Worm (Caenorhabditis elegans) whole organism, mixed stage, embryonic: ENCODE data around the gene C34B4.5.

Experiments used
- M03D4.4 ChIP-seq: sonication (generic microtip); optimal IDR thresholded peaks from 2 replicates; lab custom pipeline; 2017; ENCODE audit warnings: mild to moderate bottlenecking, missing genetic modification characterization, missing compliant biosample characterization
- bed-3 ChIP-seq: fragments of 200-800 bp; sonication (Bioruptor generic); optimal IDR thresholded peaks from 3 replicates; lab custom pipeline; 2018; ENCODE audit warnings: mild to moderate bottlenecking, missing genetic modification characterization, moderate library complexity, missing compliant biosample characterization
- blmp-1 ChIP-seq: fragments of 150-350 bp; optimal IDR thresholded peaks from 2 replicates; lab custom pipeline; 2014; ENCODE audit warnings: missing biosample characterization, missing genetic modification characterization
- ceh-39 ChIP-seq: fragments of 150-350 bp; optimal IDR thresholded peaks from 2 replicates; lab custom pipeline; 2014; ENCODE audit warnings: missing biosample characterization, missing genetic modification characterization
- ceh-43 ChIP-seq: fragments of 200-800 bp; sonication (Bioruptor generic); optimal IDR thresholded peaks from 2 replicates; lab custom pipeline; 2018; ENCODE audit warnings: mild to moderate bottlenecking, missing genetic modification characterization, moderate library complexity, missing compliant biosample characterization
- ceh-83 ChIP-seq: fragments of 200-800 bp; sonication (Bioruptor generic); optimal IDR thresholded peaks from 2 replicates; lab custom pipeline; 2018; ENCODE audit warnings: mild to moderate bottlenecking, missing genetic modification characterization, missing compliant biosample characterization
- ces-1 ChIP-seq: fragments of 150-350 bp; optimal IDR thresholded peaks from 2 replicates; lab custom pipeline; 2014; ENCODE audit warnings: missing biosample characterization, missing genetic modification reagents, missing genetic modification characterization
- cnd-1 ChIP-seq: fragments of 200-800 bp; sonication (Bioruptor generic); optimal IDR thresholded peaks from 2 replicates; lab custom pipeline; 2018; ENCODE audit warnings: mild to moderate bottlenecking, missing genetic modification characterization, missing compliant biosample characterization
- elt-1 ChIP-seq: sonication (generic microtip); optimal IDR thresholded peaks from 2 replicates; lab custom pipeline; 2017; ENCODE audit warnings: missing genetic modification characterization, mild to moderate bottlenecking, missing compliant biosample characterization, antibody characterized with exemption, moderate library complexity, borderline replicate concordance; ENCODE audit not compliant: insufficient read depth
- flh-1 ChIP-seq: fragments of 200-800 bp; sonication (Bioruptor generic); optimal IDR thresholded peaks from 2 replicates; lab custom pipeline; 2018; ENCODE audit warnings: mild to moderate bottlenecking, missing genetic modification characterization, moderate library complexity, missing compliant biosample characterization
- ham-2 ChIP-seq: fragments of 200-800 bp; sonication (Bioruptor generic); optimal IDR thresholded peaks from 2 replicates; lab custom pipeline; 2018; ENCODE audit warnings: mild to moderate bottlenecking, missing genetic modification characterization, missing compliant biosample characterization
- lin-13 ChIP-seq: fragments of 150-350 bp; optimal IDR thresholded peaks from 2 replicates; lab custom pipeline; 2014; ENCODE audit warnings: missing biosample characterization, missing genetic modification characterization
- lin-32 ChIP-seq: fragments of 200-800 bp; sonication (Bioruptor generic); optimal IDR thresholded peaks from 2 replicates; lab custom pipeline; 2018; ENCODE audit warnings: mild to moderate bottlenecking, missing genetic modification characterization, missing compliant biosample characterization
- mab-5 ChIP-seq: fragments of 150-350 bp; optimal IDR thresholded peaks from 2 replicates; lab custom pipeline; 2014; ENCODE audit warnings: missing biosample characterization, missing genetic modification characterization
- mep-1 ChIP-seq: fragments of 150-350 bp; optimal IDR thresholded peaks from 2 replicates; lab custom pipeline; 2017; ENCODE audit warnings: missing biosample characterization, missing genetic modification reagents, missing genetic modification characterization, inconsistent platforms
- mls-2 ChIP-seq: sonication (generic microtip); optimal IDR thresholded peaks from 2 replicates; lab custom pipeline; 2016; ENCODE audit warnings: mild to moderate bottlenecking, missing genetic modification characterization, moderate library complexity, missing compliant biosample characterization
- nhr-12 ChIP-seq: fragments of 150-350 bp; optimal IDR thresholded peaks from 2 replicates; lab custom pipeline; 2014; ENCODE audit warnings: missing biosample characterization, missing genetic modification characterization
- nhr-237 ChIP-seq: fragments of 150-350 bp; optimal IDR thresholded peaks from 2 replicates; lab custom pipeline; 2014; ENCODE audit warnings: missing biosample characterization, missing genetic modification characterization
- nhr-28 ChIP-seq: fragments of 150-350 bp; optimal IDR thresholded peaks from 2 replicates; lab custom pipeline; 2014; ENCODE audit warnings: missing biosample characterization, missing genetic modification characterization
- nhr-76 ChIP-seq: sonication (generic microtip); optimal IDR thresholded peaks from 2 replicates; lab custom pipeline; 2017; ENCODE audit warnings: missing biosample characterization, missing genetic modification characterization
- pha-4 ChIP-seq: fragments of 150-350 bp; optimal IDR thresholded peaks from 2 replicates; lab custom pipeline; 2018; ENCODE audit warnings: missing biosample characterization, missing genetic modification reagents, missing genetic modification characterization
- snpc-4 ChIP-seq: fragments of 150-350 bp; optimal IDR thresholded peaks from 2 replicates; lab custom pipeline; 2014; ENCODE audit warnings: missing biosample characterization, missing genetic modification characterization
- sptf-1 ChIP-seq: sonication (generic microtip); optimal IDR thresholded peaks from 2 replicates; lab custom pipeline; 2017; ENCODE audit warnings: mild to moderate bottlenecking, missing genetic modification characterization, moderate library complexity, missing compliant biosample characterization
- tbx-8 ChIP-seq: fragments of 200-800 bp; sonication (Bioruptor generic); optimal IDR thresholded peaks from 2 replicates; lab custom pipeline; 2018; ENCODE audit warnings: mild to moderate bottlenecking, missing genetic modification characterization, moderate library complexity, missing compliant biosample characterization
- unc-120 ChIP-seq: sonication (generic microtip); optimal IDR thresholded peaks from 2 replicates; lab custom pipeline; 2017; ENCODE audit warnings: missing genetic modification characterization, missing compliant biosample characterization; ENCODE audit not compliant: poor library complexity, severe bottlenecking
- unc-39 ChIP-seq: fragments of 150-350 bp; optimal IDR thresholded peaks from 2 replicates; lab custom pipeline; 2014; ENCODE audit warnings: missing biosample characterization, missing genetic modification characterization
- unc-62 ChIP-seq: fragments of 150-350 bp; optimal IDR thresholded peaks from 2 replicates; lab custom pipeline; 2014; ENCODE audit warnings: missing biosample characterization, missing genetic modification reagents, missing genetic modification characterization
- zip-8 ChIP-seq: fragments of 150-350 bp; optimal IDR thresholded peaks from 2 replicates; lab custom pipeline; 2014; ENCODE audit warnings: missing biosample characterization, missing genetic modification characterization
- ztf-11 ChIP-seq: fragments of 150-350 bp; optimal IDR thresholded peaks from 2 replicates; lab custom pipeline; 2014; ENCODE audit warnings: missing biosample characterization, missing genetic modification characterization

C34B4.5 gene

ce11 chrV:13095654-13096053, at the start of gene C34B4.5:
C34B4.5 (plus strand) TSS chrV:13095954.
- TF ChIP-seq sptf-1, result no peak

ce11 chrV:13046125-13047123, 49.3 kb upstream of the C34B4.5 start:
- TF ChIP-seq tbx-8 (GFP tag; lab: Kevin White, UChicago) (no peak), ceh-39 (tag; lab: Kevin White, UChicago) (no peak), ceh-43 (GFP tag; lab: Kevin White, UChicago) (no peak), flh-1 (GFP tag; lab: Kevin White, UChicago) (no peak), lin-13 (tag; lab: Kevin White, UChicago) (no peak), unc-39 (no peak), pha-4 (tag; lab: Kevin White, UChicago) (no peak), unc-120 (no peak), nhr-237 (tag; lab: Kevin White, UChicago) (no peak)

- TF ChIP-seq nhr-237 (tag; lab: Kevin White, UChicago) (no peak), unc-39 (no peak), blmp-1 (tag; lab: Kevin White, UChicago) (no peak), ztf-11 (no peak), elt-1 (tag; lab: Kevin White, UChicago) (no peak), ham-2 (GFP tag; lab: Kevin White, UChicago) (no peak), ces-1 (no peak), pha-4 (tag; lab: Kevin White, UChicago) (no peak), flh-1 (GFP tag; lab: Kevin White, UChicago) (no peak), unc-62 (GFP tag; lab: Kevin White, UChicago) (no peak), nhr-28 (tag; lab: Kevin White, UChicago) (no peak)
These were observed 48.2 kb upstream of the C34B4.5 start, which contains the start of gene W07G4.5 for ce11 chrV:13047574-13048030. W07G4.5 (plus strand) TSS chrV:13047980.

- no peak for TF ChIP-seq ces-1
- TF ChIP-seq zip-8 (tag; lab: Kevin White, UChicago), result no peak
- TF ChIP-seq blmp-1 (tag; lab: Kevin White, UChicago), result no peak
- TF ChIP-seq snpc-4 (tag; lab: Kevin White, UChicago), result no peak
- no peak for TF ChIP-seq M03D4.4
- TF ChIP-seq cnd-1 (tag; lab: Kevin White, UChicago), result no peak
- no peak for TF ChIP-seq unc-39
- TF ChIP-seq nhr-237 (tag; lab: Kevin White, UChicago), result no peak
- no peak for TF ChIP-seq ceh-39 (tag; lab: Kevin White, UChicago)
- TF ChIP-seq ceh-83, result no peak
- TF ChIP-seq unc-62 (GFP tag; lab: Kevin White, UChicago), result no peak
- TF ChIP-seq tbx-8 (GFP tag; lab: Kevin White, UChicago), result no peak
- TF ChIP-seq pha-4 (tag; lab: Kevin White, UChicago), result no peak
- no peak for TF ChIP-seq ceh-43 (GFP tag; lab: Kevin White, UChicago)
- TF ChIP-seq ham-2 (GFP tag; lab: Kevin White, UChicago), result no peak
- TF ChIP-seq nhr-28 (tag; lab: Kevin White, UChicago), result no peak
- no peak for TF ChIP-seq mls-2 (tag; lab: Kevin White, UChicago)
- no peak for TF ChIP-seq lin-32
- TF ChIP-seq ztf-11, result no peak
These were observed 46.6 kb upstream of the C34B4.5 start, which contains the start of gene W07G4.8 for ce11 chrV:13049149-13049610. W07G4.8 (minus strand) TSS chrV:13049560.

ce11 chrV:13053635-13054034, 42.1 kb upstream of the C34B4.5 start, which contains the start of gene srr-1:
srr-1 (minus strand) TSS chrV:13053735.
- TF ChIP-seq mls-2 (tag; lab: Kevin White, UChicago) (no peak), ztf-11 (no peak), snpc-4 (tag; lab: Kevin White, UChicago) (no peak), unc-120 (no peak), zip-8 (tag; lab: Kevin White, UChicago) (no peak), ceh-43 (GFP tag; lab: Kevin White, UChicago) (no peak), lin-32 (no peak), mep-1 (tag; lab: Kevin White, UChicago) (no peak), unc-39 (no peak), elt-1 (tag; lab: Kevin White, UChicago) (no peak), nhr-28 (tag; lab: Kevin White, UChicago) (no peak), nhr-76 (tag; lab: Kevin White, UChicago) (no peak), ceh-39 (tag; lab: Kevin White, UChicago) (no peak), lin-13 (tag; lab: Kevin White, UChicago) (no peak), mab-5 (tag; lab: Kevin White, UChicago) (no peak), nhr-237 (tag; lab: Kevin White, UChicago) (no peak), unc-62 (GFP tag; lab: Kevin White, UChicago) (no peak), nhr-12 (no peak), bed-3 (GFP tag; lab: Kevin White, UChicago) (no peak), ces-1 (no peak)
